Fruit fly (Drosophila melanogaster): ENCODE data around the gene Ent1.

DNA sequence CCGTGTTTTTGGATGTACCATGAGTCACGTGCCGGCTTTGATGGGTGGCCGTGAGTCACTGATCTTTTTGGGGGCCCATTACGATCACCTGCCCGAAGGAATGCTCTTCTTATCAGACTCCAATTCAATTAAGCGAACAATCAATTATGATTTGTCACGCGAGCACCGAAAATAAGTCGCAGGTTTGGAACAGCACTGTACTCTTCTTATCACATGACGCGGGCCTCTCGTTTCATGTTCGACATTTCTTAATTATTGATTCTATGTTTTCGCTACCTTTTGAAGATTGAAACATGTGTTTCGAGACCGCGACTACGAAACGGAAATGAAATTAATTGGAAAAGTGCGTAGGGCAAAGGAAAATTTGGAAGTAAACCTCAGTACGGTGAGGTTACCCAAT is 12.1 kb upstream of the Ent1 start:
- TF ChIP-seq tup (GFP tag; optimal IDR thresholded peaks at IDR 0.05) (no peak), CG8388 (GFP tag; optimal IDR thresholded peaks at IDR 0.05) (no peak), CG10959 (GFP tag; IDR thresholded peaks at IDR 0.05) (no peak)

Data from whole organism, embryonic.